Fruit fly (Drosophila melanogaster): ENCODE results near the gene CG3106.

The CG3106 gene

DNA sequence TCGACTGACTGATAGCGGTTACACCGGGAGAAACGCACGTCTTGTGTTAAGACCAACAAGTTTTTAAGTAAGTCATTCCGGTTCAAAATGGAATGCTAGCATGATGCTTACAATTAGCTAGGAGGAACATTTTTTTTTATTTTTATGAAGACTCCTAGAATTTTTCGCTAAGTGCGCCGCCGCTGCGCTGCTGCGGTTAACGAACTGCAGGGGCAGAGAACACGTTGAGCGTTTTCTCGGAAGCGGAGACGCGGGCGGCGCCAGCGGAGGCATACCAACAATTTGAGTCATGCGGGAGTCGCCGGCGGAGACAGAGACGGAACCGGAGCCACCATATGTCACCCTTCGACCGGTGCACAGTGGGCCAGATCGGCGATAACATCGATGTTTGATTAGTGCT, 16.7 kb downstream of the CG3106 start (continued):
- peak; percentile 97 for TF ChIP-seq CG18599 (GFP tag; optimal IDR thresholded peaks at IDR 0.05)
- TF ChIP-seq Stat92E (GFP tag; optimal IDR thresholded peaks at IDR 0.05), result peak in 1 of 3 experiments; percentile 98
- no peak for TF ChIP-seq Trl (optimal IDR thresholded peaks at IDR 0.05)
- peak; percentile 98 for TF ChIP-seq Trl (GFP tag; optimal IDR thresholded peaks at IDR 0.05)
- TF ChIP-seq CG4404 (GFP tag; IDR thresholded peaks at IDR 0.05), result peak; percentile 95
- TF ChIP-seq CG43689 (GFP tag; IDR thresholded peaks at IDR 0.05), result peak; percentile 96
- peak; percentile 95 for TF ChIP-seq CG12104 (GFP tag; optimal IDR thresholded peaks at IDR 0.05)
- peak; percentile 92 for TF ChIP-seq da (GFP tag; optimal IDR thresholded peaks at IDR 0.05)
- peak; percentile 44 for TF ChIP-seq CG15479 (GFP tag; optimal IDR thresholded peaks at IDR 0.05)
- no peak for TF ChIP-seq Scr (GFP tag; IDR thresholded peaks at IDR 0.05; ENCODE audit: partially characterized antibody)
- peak; percentile 53 for TF ChIP-seq CG9797 (GFP tag; optimal IDR thresholded peaks at IDR 0.05)
- peak; percentile 96 for TF ChIP-seq CG6813 (GFP tag; optimal IDR thresholded peaks at IDR 0.05)
- TF ChIP-seq Mad (GFP tag; optimal IDR thresholded peaks at IDR 0.05), result peak; percentile 97
- TF ChIP-seq CG12071 (GFP tag; optimal IDR thresholded peaks at IDR 0.05), result peak; percentile 95
- TF ChIP-seq Myb (GFP tag; optimal IDR thresholded peaks at IDR 0.05), result peak; percentile 87
- TF ChIP-seq Oli (tag; optimal IDR thresholded peaks at IDR 0.05), result peak; percentile 96
- peak; percentile 93 for TF ChIP-seq gsb-n (tag; optimal IDR thresholded peaks at IDR 0.05)
- TF ChIP-seq maf-S (GFP tag; optimal IDR thresholded peaks at IDR 0.05), result peak; percentile 97
- TF ChIP-seq nmo (GFP tag; optimal IDR thresholded peaks at IDR 0.05), result peak; percentile 97
- TF ChIP-seq E2f2 (GFP tag; IDR thresholded peaks at IDR 0.05), result peak; percentile 82
- TF ChIP-seq D19B (GFP tag; optimal IDR thresholded peaks at IDR 0.05), result peak; percentile 79
- TF ChIP-seq CG17802 (tag; optimal IDR thresholded peaks at IDR 0.05), result peak; percentile 88
- peak; percentile 95 for TF ChIP-seq sim (GFP tag; IDR thresholded peaks at IDR 0.05)
- peak; percentile 89 for TF ChIP-seq toy (GFP tag; IDR thresholded peaks at IDR 0.05)
- peak; percentile 85 for TF ChIP-seq p53 (GFP tag; optimal IDR thresholded peaks at IDR 0.05)
- peak; percentile 96 for TF ChIP-seq CG2889 (GFP tag; IDR thresholded peaks at IDR 0.05)
- no peak for TF ChIP-seq yki (optimal IDR thresholded peaks at IDR 0.05)
- TF ChIP-seq Deaf1 (tag; optimal IDR thresholded peaks at IDR 0.05), result peak; percentile 73
- TF ChIP-seq schlank (tag; optimal IDR thresholded peaks at IDR 0.05), result peak; percentile 89
- peak; percentile 89 for TF ChIP-seq ssp (GFP tag; IDR thresholded peaks at IDR 0.05)
- TF ChIP-seq CG9932 (GFP tag; IDR thresholded peaks at IDR 0.05), result peak; percentile 89
- TF ChIP-seq CG10979 (tag; optimal IDR thresholded peaks at IDR 0.05), result peak; percentile 96
- peak; percentile 84 for TF ChIP-seq CG4360 (GFP tag; IDR thresholded peaks at IDR 0.05)
- peak; percentile 93 for TF ChIP-seq wdn (GFP tag; IDR thresholded peaks at IDR 0.05)
- TF ChIP-seq bsh (GFP tag; optimal IDR thresholded peaks at IDR 0.05), result peak; percentile 92 to 98
- no peak for TF ChIP-seq HLHmδ (GFP tag; optimal IDR thresholded peaks at IDR 0.05)
- TF ChIP-seq dimm (GFP tag; IDR thresholded peaks at IDR 0.05), result peak; percentile 97
- peak; percentile 97 for TF ChIP-seq nom (GFP tag; optimal IDR thresholded peaks at IDR 0.05)
- TF ChIP-seq Hr78 (GFP tag; optimal IDR thresholded peaks at IDR 0.05), result peak in 1 of 2 experiments; percentile 90
- TF ChIP-seq dm (GFP tag; optimal IDR thresholded peaks at IDR 0.05), result peak; percentile 95
- TF ChIP-seq bab2 (GFP tag; optimal IDR thresholded peaks at IDR 0.05), result peak; percentile 97
- TF ChIP-seq Hr39 (optimal IDR thresholded peaks at IDR 0.05), result no peak
- peak; percentile 96 for TF ChIP-seq CoRest (tag; optimal IDR thresholded peaks at IDR 0.05)
- TF ChIP-seq odd (GFP tag; optimal IDR thresholded peaks at IDR 0.05), result peak; percentile 94
- TF ChIP-seq slp2 (GFP tag; optimal IDR thresholded peaks at IDR 0.05), result peak; percentile 97
- TF ChIP-seq CG8924 (tag; optimal IDR thresholded peaks at IDR 0.05), result peak; percentile 96
- TF ChIP-seq CG7271 (tag; optimal IDR thresholded peaks at IDR 0.05), result peak; percentile 67
- TF ChIP-seq corto (GFP tag; optimal IDR thresholded peaks at IDR 0.05), result peak; percentile 97
- peak; percentile 96 for TF ChIP-seq H2.0 (GFP tag; IDR thresholded peaks at IDR 0.05)
- TF ChIP-seq caup (GFP tag; optimal IDR thresholded peaks at IDR 0.05; ENCODE audit: severe bottlenecking), result peak; percentile 95
- peak; percentile 98 for TF ChIP-seq chif (GFP tag; optimal IDR thresholded peaks at IDR 0.05)
